Worm (Caenorhabditis elegans): Measurements from ENCODE around the gene his-74.

DNA sequence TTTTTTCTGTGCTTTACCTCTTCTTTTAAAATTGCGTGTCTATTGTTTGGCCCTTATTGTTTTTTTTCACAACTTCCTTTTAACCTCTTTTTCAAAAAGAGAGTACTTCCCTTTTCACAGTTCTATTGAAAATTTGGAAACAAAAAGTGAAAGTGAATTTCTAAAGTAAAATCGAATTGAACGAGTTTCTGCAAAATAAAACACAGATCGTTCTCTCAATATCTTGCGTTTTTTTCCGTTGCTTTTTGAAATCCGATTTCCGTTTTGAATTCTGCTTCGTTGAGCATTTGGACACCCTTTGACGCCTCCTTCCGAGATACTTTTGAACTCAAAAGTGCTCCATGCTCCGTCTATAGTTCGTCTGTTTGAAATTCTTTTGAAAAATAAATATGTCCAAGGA, 16.2 kb upstream of the his-74 start:
- no peak for TF ChIP-seq fkh-6 (tag; optimal IDR thresholded peaks at IDR 0.05)
- no peak for TF ChIP-seq hlh-8 (tag; optimal IDR thresholded peaks at IDR 0.05)

All from whole organism, late embryonic.